Worm (Caenorhabditis elegans): ENCODE data around the gene lact-8.
A peak's percentile ranks its signal among the peaks of the same experiment; 100 is the strongest.

The lact-8 gene

DNA sequence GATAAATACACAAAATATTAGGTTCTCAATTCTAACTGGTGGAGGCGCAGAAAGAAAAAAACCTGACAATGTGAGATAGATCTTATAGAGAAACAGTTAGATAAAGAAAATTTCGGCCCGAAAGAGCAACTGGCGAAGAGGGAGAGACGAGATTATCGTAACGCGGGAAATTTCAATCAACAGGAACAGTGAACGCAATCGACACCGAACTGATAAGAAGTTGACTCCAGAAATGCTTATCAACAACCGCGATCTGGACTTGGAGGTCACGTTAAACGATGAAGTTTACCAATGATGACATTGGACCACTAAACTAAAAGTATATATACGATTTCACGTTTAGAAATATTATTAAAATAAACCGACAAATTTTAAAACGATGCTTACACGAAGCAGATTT, 17.0 kb downstream of the lact-8 start (continued):
- TF ChIP-seq ccch-3 (GFP tag; optimal IDR thresholded peaks at IDR 0.05) (no peak), madf-8 (GFP tag; conservative IDR thresholded peaks at IDR 0.05) (peak; percentile 9; the same call in 1 of the 2 replicates), sptf-2 (GFP tag; optimal IDR thresholded peaks at IDR 0.05) (no peak), nhr-90 (tag; optimal IDR thresholded peaks at IDR 0.05) (peak; percentile 15), ceh-27 (GFP tag; optimal IDR thresholded peaks at IDR 0.05) (peak; percentile 68), ekl-4 (GFP tag; IDR thresholded peaks at IDR 0.05) (peak; percentile 95), madf-6 (GFP tag; IDR thresholded peaks at IDR 0.05) (peak; percentile 86), madf-3 (GFP tag; IDR thresholded peaks at IDR 0.05) (peak; percentile 94), F55B11.4 (tag; optimal IDR thresholded peaks at IDR 0.05; ENCODE audit: borderline replicate concordance, insufficient read depth) (no peak), F23B12.7 (tag; optimal IDR thresholded peaks at IDR 0.05; ENCODE audit: insufficient read depth) (peak; percentile 39), Y56A3A.18 (GFP tag; IDR thresholded peaks at IDR 0.05) (peak; percentile 88), F33H1.4 (GFP tag; IDR thresholded peaks at IDR 0.05) (peak; percentile 24), dpl-1 (GFP tag; optimal IDR thresholded peaks at IDR 0.05) (no peak), Y53G8AR.9 (GFP tag; conservative IDR thresholded peaks at IDR 0.05) (peak; percentile 95), Y67H2A.10 (GFP tag; conservative IDR thresholded peaks at IDR 0.05) (no peak), Y53F4B.3 (GFP tag; IDR thresholded peaks at IDR 0.05) (no peak), ceh-79 (tag; optimal IDR thresholded peaks at IDR 0.05) (no peak), ztf-25 (GFP tag; IDR thresholded peaks at IDR 0.05) (no peak), ceh-100 (GFP tag; IDR thresholded peaks at IDR 0.05) (peak; percentile 71), nfya-2 (GFP tag; IDR thresholded peaks at IDR 0.05) (peak; percentile 78; the same call in 1 of the 2 replicates), T26A5.8 (tag; optimal IDR thresholded peaks at IDR 0.05) (peak; percentile 73), hlh-26 (GFP tag; conservative IDR thresholded peaks at IDR 0.05) (no peak), lag-1 (GFP tag; IDR thresholded peaks at IDR 0.05) (no peak), nhr-179 (tag; optimal IDR thresholded peaks at IDR 0.05) (peak; percentile 2), mes-4 (tag; optimal IDR thresholded peaks at IDR 0.05) (no peak), ceh-91 (GFP tag; IDR thresholded peaks at IDR 0.05) (peak; percentile 11; the same call in 1 of the 2 replicates), attf-5 (GFP tag; optimal IDR thresholded peaks at IDR 0.05) (no peak), snpc-3.4 (tag; optimal IDR thresholded peaks at IDR 0.05) (peak; percentile 81), let-607 (tag; optimal IDR thresholded peaks at IDR 0.05) (peak in 1 of 2 experiments; percentile 19), F49E8.2 (tag; optimal IDR thresholded peaks at IDR 0.05; ENCODE audit: insufficient read depth) (peak; percentile 96), pbrm-1 (GFP tag; IDR thresholded peaks at IDR 0.05) (peak; percentile 79), zfh-2 (GFP tag; conservative IDR thresholded peaks at IDR 0.05) (no peak), repo-1 (tag; optimal IDR thresholded peaks at IDR 0.05) (peak; percentile 64), let-526 (GFP tag; IDR thresholded peaks at IDR 0.05) (0 out of 2 replicates have a peak, but pooled peaks have one; percentile 7), ztf-28 (GFP tag; IDR thresholded peaks at IDR 0.05) (no peak), B0035.1 (tag; optimal IDR thresholded peaks at IDR 0.05) (peak; percentile 24), unc-130 (GFP tag; optimal IDR thresholded peaks at IDR 0.05) (peak; percentile 64), hlh-12 (tag; optimal IDR thresholded peaks at IDR 0.05) (no peak), hmg-1.2 (GFP tag; IDR thresholded peaks at IDR 0.05) (peak; percentile 34; the same call in 1 of the 2 replicates), dox-1 (GFP tag; IDR thresholded peaks at IDR 0.05) (peak; percentile 65), chd-7 (tag; optimal IDR thresholded peaks at IDR 0.05) (peak; percentile 66), mel-28 (tag; optimal IDR thresholded peaks at IDR 0.05; ENCODE audit: borderline replicate concordance) (no peak), nfyb-1 (GFP tag; IDR thresholded peaks at IDR 0.05) (peak; percentile 84), snpc-1.3 (tag; optimal IDR thresholded peaks at IDR 0.05; ENCODE audit: insufficient read depth) (peak; percentile 38), sea-2 (GFP tag; IDR thresholded peaks at IDR 0.05) (no peak), ztf-3 (GFP tag; optimal IDR thresholded peaks at IDR 0.05) (no peak), F57A8.1 (GFP tag; optimal IDR thresholded peaks at IDR 0.05) (no peak), K12H6.12 (tag; optimal IDR thresholded peaks at IDR 0.05) (no peak)
